Worm (Caenorhabditis elegans) whole organism, young adult: Measurements from ENCODE around the gene fbxb-97.

Experiments used
- B0035.1 ChIP-seq: sonication (generic microtip); optimal IDR thresholded peaks from 2 replicates; lab custom pipeline; 2016; ENCODE audit warnings: missing genetic modification characterization, mild to moderate bottlenecking, missing compliant biosample characterization, missing genotype, missing genetic modification reagents
- F37B4.10 ChIP-seq: fragments of 200-800 bp; sonication (Bioruptor generic); IDR thresholded peaks from 2 replicates; pipeline ENCODE4 v1.3.6; 2022; ENCODE audit warnings: missing genetic modification characterization, missing compliant biosample characterization
- F57A8.1 ChIP-seq: fragments of 200-800 bp; sonication (Bioruptor generic); optimal IDR thresholded peaks from 2 replicates; lab custom pipeline; 2018; ENCODE audit warnings: mild to moderate bottlenecking, missing genetic modification characterization, moderate library complexity, missing compliant biosample characterization
- ama-1 ChIP-seq, 3 experiments: fragments of 150-350 bp in 1 of 3; sonication (generic microtip) in 2 of 3; optimal IDR thresholded peaks; 2 replicates each; lab custom pipeline; 2014 to 2018; ENCODE audit warnings: missing biosample characterization in 2 of 3, missing genetic modification characterization in 2 of 3, missing genetic modification reagents in 2 of 3
- cebp-1 ChIP-seq, 2 experiments: fragments of 200-800 bp in 1 of 2; sonication (Bioruptor generic) in 1 of 2; sonication (generic microtip) in 1 of 2; IDR thresholded peaks in 1 of 2; optimal IDR thresholded peaks in 1 of 2; 2 replicates each; pipeline versions ENCODE4 v1.3.6 to Lab custom; 2017 to 2022; ENCODE audit warnings: missing compliant biosample characterization in 2 of 2, missing genetic modification characterization in 2 of 2, mild to moderate bottlenecking in 1 of 2, missing genetic modification reagents in 1 of 2, moderate library complexity in 1 of 2
- ets-4 ChIP-seq: fragments of 200-800 bp; sonication (Bioruptor generic); optimal IDR thresholded peaks from 2 replicates; lab custom pipeline; 2018; ENCODE audit warnings: mild to moderate bottlenecking, missing genetic modification characterization, missing compliant biosample characterization
- hmg-1.2 ChIP-seq: fragments of 200-800 bp; sonication (Bioruptor generic); IDR thresholded peaks from 2 replicates; pipeline ENCODE4 v1.3.6; 2022; ENCODE audit warnings: missing genetic modification reagents, missing genetic modification characterization, missing compliant biosample characterization
- lin-26 ChIP-seq: fragments of 200-800 bp; sonication (Bioruptor generic); IDR thresholded peaks from 2 replicates; pipeline ENCODE4 v1.3.6; 2022; ENCODE audit warnings: missing genetic modification reagents, missing genetic modification characterization, missing compliant biosample characterization
- lin-35 ChIP-seq, 3 experiments: fragments of 150-350 bp in 2 of 3; sonication (generic microtip) in 1 of 3; optimal IDR thresholded peaks; 2 replicates each; lab custom pipeline; 2014 to 2018; ENCODE audit warnings: missing biosample characterization in 3 of 3, missing genetic modification characterization in 3 of 3, missing genetic modification reagents in 3 of 3
- madf-10 ChIP-seq: sonication (generic microtip); optimal IDR thresholded peaks from 2 replicates; lab custom pipeline; 2016; ENCODE audit warnings: mild to moderate bottlenecking, missing genetic modification characterization, missing compliant biosample characterization
- nfyb-1 ChIP-seq: fragments of 200-800 bp; sonication (Bioruptor generic); IDR thresholded peaks from 2 replicates; pipeline ENCODE4 v1.3.6; 2022; ENCODE audit warnings: missing genetic modification reagents, missing genetic modification characterization, missing compliant biosample characterization
- pha-4 ChIP-seq: fragments of 150-350 bp; sonication (generic microtip); optimal IDR thresholded peaks from 2 replicates; lab custom pipeline; 2014; ENCODE audit warnings: missing biosample characterization, missing genetic modification reagents, missing genetic modification characterization

- TF ChIP-seq F37B4.10 (GFP tag; lab: Robert Waterston, UW) = no peak
- no peak for TF ChIP-seq ama-1 (optimal IDR thresholded peaks at IDR 0.05; lab: Kevin White, UChicago)
- TF ChIP-seq ama-1 (GFP tag; optimal IDR thresholded peaks at IDR 0.05; lab: Kevin White, UChicago) = no peak
- no peak for TF ChIP-seq madf-10 (tag; lab: Kevin White, UChicago)
- no peak for TF ChIP-seq hmg-1.2 (GFP tag; lab: Robert Waterston, UW)
- TF ChIP-seq pha-4 (tag; lab: Kevin White, UChicago) = no peak
- no peak for TF ChIP-seq lin-35 (GFP tag; optimal IDR thresholded peaks at IDR 0.05; lab: Kevin White, UChicago)
- no peak for TF ChIP-seq nfyb-1 (GFP tag; lab: Robert Waterston, UW)
- TF ChIP-seq cebp-1 (GFP tag; IDR thresholded peaks at IDR 0.05; lab: Robert Waterston, UW) = no peak
- TF ChIP-seq cebp-1 (tag; optimal IDR thresholded peaks at IDR 0.05; lab: Kevin White, UChicago) = no peak
- TF ChIP-seq lin-26 (GFP tag; lab: Robert Waterston, UW) = no peak
- no peak for TF ChIP-seq ets-4 (GFP tag; lab: Kevin White, UChicago)
- TF ChIP-seq F57A8.1 (GFP tag; lab: Kevin White, UChicago) = no peak
- no peak for TF ChIP-seq B0035.1 (tag; lab: Kevin White, UChicago)
These were observed 36.7 kb upstream of the fbxb-97 start, which contains the start of gene math-6 for ce11 chrII:1884635-1885034.
